Worm (Caenorhabditis elegans) whole organism, young adult: ENCODE data around the gene W07E11.1.

Experiments
- B0019.2 ChIP-seq: fragments of 200-800 bp; sonication (Bioruptor generic); conservative IDR thresholded peaks from 2 replicates; pipeline ENCODE4 v1.3.6; 2022; ENCODE audit warnings: missing genetic modification reagents, missing genetic modification characterization, missing compliant biosample characterization
- F10E7.11 ChIP-seq: sonication (generic microtip); optimal IDR thresholded peaks from 2 replicates; lab custom pipeline; 2017; ENCODE audit warnings: mild to moderate bottlenecking, missing genetic modification characterization, moderate library complexity, missing compliant biosample characterization
- F33H1.4 ChIP-seq: fragments of 200-800 bp; sonication (Bioruptor generic); IDR thresholded peaks from 2 replicates; pipeline ENCODE4 v1.3.6; 2022; ENCODE audit warnings: missing genetic modification reagents, missing genetic modification characterization, missing compliant biosample characterization
- F39B2.1 ChIP-seq: fragments of 200-800 bp; sonication (Bioruptor generic); IDR thresholded peaks from 2 replicates; pipeline ENCODE4 v1.3.6; 2022; ENCODE audit warnings: missing genetic modification reagents, missing genetic modification characterization, missing compliant biosample characterization
- K11D2.4 ChIP-seq: fragments of 200-800 bp; sonication (Bioruptor generic); IDR thresholded peaks from 2 replicates; pipeline ENCODE4 v1.3.6; 2022; ENCODE audit warnings: missing genetic modification reagents, missing genetic modification characterization, missing compliant biosample characterization
- K12H6.12 ChIP-seq: fragments of 200-800 bp; sonication (Bioruptor generic); optimal IDR thresholded peaks from 2 replicates; lab custom pipeline; 2018; ENCODE audit warnings: mild to moderate bottlenecking, missing genetic modification characterization, missing compliant biosample characterization
- Y56A3A.18 ChIP-seq: fragments of 200-800 bp; sonication (Bioruptor generic); IDR thresholded peaks from 2 replicates; pipeline ENCODE4 v1.3.6; 2022; ENCODE audit warnings: missing genetic modification reagents, missing genetic modification characterization, missing compliant biosample characterization
- Y67H2A.10 ChIP-seq: fragments of 200-800 bp; sonication (Bioruptor generic); conservative IDR thresholded peaks from 2 replicates; pipeline ENCODE4 v1.3.6; 2022; ENCODE audit warnings: missing genetic modification reagents, missing genetic modification characterization, missing compliant biosample characterization
- Y79H2A.3 ChIP-seq: fragments of 200-800 bp; sonication (Bioruptor generic); conservative IDR thresholded peaks from 2 replicates; pipeline ENCODE4 v1.3.6; 2022; ENCODE audit warnings: missing genetic modification reagents, missing genetic modification characterization, missing compliant biosample characterization
- Y95B8A.8 ChIP-seq: fragments of 200-800 bp; sonication (Bioruptor generic); IDR thresholded peaks from 2 replicates; pipeline ENCODE4 v1.3.6; 2022; ENCODE audit warnings: missing genetic modification reagents, missing genetic modification characterization, missing compliant biosample characterization
- ama-1 ChIP-seq, 3 experiments: fragments of 150-350 bp in 1 of 3; sonication (generic microtip) in 2 of 3; optimal IDR thresholded peaks; 2 replicates each; lab custom pipeline; 2014 to 2018; ENCODE audit warnings: missing biosample characterization in 2 of 3, missing genetic modification characterization in 2 of 3, missing genetic modification reagents in 2 of 3
- attf-3 ChIP-seq: fragments of 200-800 bp; sonication (Bioruptor generic); conservative IDR thresholded peaks from 2 replicates; pipeline ENCODE4 v1.3.6; 2022; ENCODE audit warnings: missing genetic modification reagents, missing genetic modification characterization, missing compliant biosample characterization
- attf-6 ChIP-seq: fragments of 200-800 bp; sonication (Bioruptor generic); IDR thresholded peaks from 2 replicates; pipeline ENCODE4 v1.3.6; 2022; ENCODE audit warnings: missing genetic modification reagents, missing genetic modification characterization, missing compliant biosample characterization
- bed-1 ChIP-seq: fragments of 200-800 bp; sonication (Bioruptor generic); IDR thresholded peaks from 2 replicates; pipeline ENCODE4 v1.3.6; 2022; ENCODE audit warnings: missing genetic modification reagents, missing genetic modification characterization, missing compliant biosample characterization
- bed-2 ChIP-seq: fragments of 200-800 bp; sonication (Bioruptor generic); IDR thresholded peaks from 2 replicates; pipeline ENCODE4 v1.3.6; 2022; ENCODE audit warnings: missing genetic modification reagents, missing genetic modification characterization, missing compliant biosample characterization
- cebp-1 ChIP-seq, 2 experiments: fragments of 200-800 bp in 1 of 2; sonication (Bioruptor generic) in 1 of 2; sonication (generic microtip) in 1 of 2; IDR thresholded peaks in 1 of 2; optimal IDR thresholded peaks in 1 of 2; 2 replicates each; pipeline versions ENCODE4 v1.3.6 to Lab custom; 2017 to 2022; ENCODE audit warnings: missing compliant biosample characterization in 2 of 2, missing genetic modification characterization in 2 of 2, mild to moderate bottlenecking in 1 of 2, missing genetic modification reagents in 1 of 2, moderate library complexity in 1 of 2
- ceh-100 ChIP-seq: fragments of 200-800 bp; sonication (Bioruptor generic); IDR thresholded peaks from 2 replicates; pipeline ENCODE4 v1.3.6; 2022; ENCODE audit warnings: missing genetic modification reagents, missing genetic modification characterization, missing compliant biosample characterization
- ceh-27 ChIP-seq: fragments of 200-800 bp; sonication (Bioruptor generic); optimal IDR thresholded peaks from 2 replicates; lab custom pipeline; 2018; ENCODE audit warnings: mild to moderate bottlenecking, missing genetic modification characterization, moderate library complexity, missing compliant biosample characterization
- ceh-91 ChIP-seq: fragments of 200-800 bp; sonication (Bioruptor generic); IDR thresholded peaks from 2 replicates; pipeline ENCODE4 v1.3.6; 2022; ENCODE audit warnings: missing genetic modification reagents, missing genetic modification characterization, missing compliant biosample characterization
- chd-7 ChIP-seq: sonication (generic microtip); optimal IDR thresholded peaks from 2 replicates; lab custom pipeline; 2016; ENCODE audit warnings: mild to moderate bottlenecking, missing genetic modification characterization, moderate library complexity, missing compliant biosample characterization
- dox-1 ChIP-seq: fragments of 200-800 bp; sonication (Bioruptor generic); IDR thresholded peaks from 2 replicates; pipeline ENCODE4 v1.3.6; 2022; ENCODE audit warnings: missing genetic modification reagents, missing genetic modification characterization, missing compliant biosample characterization
- egl-44 ChIP-seq: fragments of 200-800 bp; sonication (Bioruptor generic); IDR thresholded peaks from 2 replicates; pipeline ENCODE4 v1.3.6; 2022; ENCODE audit warnings: missing genetic modification reagents, missing genetic modification characterization, missing compliant biosample characterization
- egrh-3 ChIP-seq: fragments of 200-800 bp; sonication (Bioruptor generic); IDR thresholded peaks from 2 replicates; pipeline ENCODE4 v1.3.6; 2022; ENCODE audit warnings: missing genetic modification reagents, missing genetic modification characterization, missing compliant biosample characterization
- hlh-26 ChIP-seq: fragments of 200-800 bp; sonication (Bioruptor generic); conservative IDR thresholded peaks from 2 replicates; pipeline ENCODE4 v1.3.6; 2022; ENCODE audit warnings: missing genetic modification reagents, missing genetic modification characterization, missing compliant biosample characterization
- hmg-20 ChIP-seq: fragments of 200-800 bp; sonication (Bioruptor generic); IDR thresholded peaks from 2 replicates; pipeline ENCODE4 v1.3.6; 2022; ENCODE audit warnings: missing genetic modification reagents, missing genetic modification characterization, missing compliant biosample characterization
- hrde-1 ChIP-seq: sonication (generic microtip); optimal IDR thresholded peaks from 2 replicates; lab custom pipeline; 2016; ENCODE audit warnings: missing genetic modification characterization, mild to moderate bottlenecking, missing compliant biosample characterization, moderate library complexity, missing genotype, missing genetic modification reagents, borderline replicate concordance
- lag-1 ChIP-seq: fragments of 200-800 bp; sonication (Bioruptor generic); IDR thresholded peaks from 2 replicates; pipeline ENCODE4 v1.3.6; 2022; ENCODE audit warnings: missing genetic modification reagents, missing genetic modification characterization, missing compliant biosample characterization
- lin-35 ChIP-seq, 3 experiments: fragments of 150-350 bp in 2 of 3; sonication (generic microtip) in 1 of 3; optimal IDR thresholded peaks; 2 replicates each; lab custom pipeline; 2014 to 2018; ENCODE audit warnings: missing biosample characterization in 3 of 3, missing genetic modification characterization in 3 of 3, missing genetic modification reagents in 3 of 3
- lin-54 ChIP-seq: fragments of 200-800 bp; sonication (Bioruptor generic); optimal IDR thresholded peaks from 2 replicates; lab custom pipeline; 2018; ENCODE audit warnings: mild to moderate bottlenecking, missing genetic modification characterization, missing compliant biosample characterization
- lsl-1 ChIP-seq: fragments of 200-800 bp; sonication (Bioruptor generic); optimal IDR thresholded peaks from 2 replicates; lab custom pipeline; 2018; ENCODE audit warnings: mild to moderate bottlenecking, missing genetic modification characterization, moderate library complexity, missing compliant biosample characterization
- madf-10 ChIP-seq: sonication (generic microtip); optimal IDR thresholded peaks from 2 replicates; lab custom pipeline; 2016; ENCODE audit warnings: mild to moderate bottlenecking, missing genetic modification characterization, missing compliant biosample characterization
- mcd-1 ChIP-seq: fragments of 200-800 bp; sonication (Bioruptor generic); IDR thresholded peaks from 2 replicates; pipeline ENCODE4 v1.3.6; 2022; ENCODE audit warnings: missing genetic modification reagents, missing genetic modification characterization, missing compliant biosample characterization
- mel-28 ChIP-seq: sonication (generic microtip); optimal IDR thresholded peaks from 2 replicates; lab custom pipeline; 2016; ENCODE audit warnings: borderline replicate concordance, mild to moderate bottlenecking, missing genetic modification characterization, missing compliant biosample characterization
- mes-4 ChIP-seq: sonication (generic microtip); optimal IDR thresholded peaks from 2 replicates; lab custom pipeline; 2016; ENCODE audit warnings: missing genotype, missing genetic modification characterization, missing compliant biosample characterization
- mxl-1 ChIP-seq: sonication (generic microtip); optimal IDR thresholded peaks from 2 replicates; lab custom pipeline; 2016; ENCODE audit warnings: missing genetic modification characterization, missing compliant biosample characterization
- nfya-2 ChIP-seq: fragments of 200-800 bp; sonication (Bioruptor generic); IDR thresholded peaks from 2 replicates; pipeline ENCODE4 v1.3.6; 2022; ENCODE audit warnings: missing genetic modification reagents, missing genetic modification characterization, missing compliant biosample characterization
- nfyb-1 ChIP-seq: fragments of 200-800 bp; sonication (Bioruptor generic); IDR thresholded peaks from 2 replicates; pipeline ENCODE4 v1.3.6; 2022; ENCODE audit warnings: missing genetic modification reagents, missing genetic modification characterization, missing compliant biosample characterization
- nhr-120 ChIP-seq: fragments of 200-800 bp; sonication (Bioruptor generic); IDR thresholded peaks from 2 replicates; pipeline ENCODE4 v1.3.6; 2022; ENCODE audit warnings: missing genetic modification characterization, missing compliant biosample characterization
- nhr-179 ChIP-seq: sonication (generic microtip); optimal IDR thresholded peaks from 2 replicates; lab custom pipeline; 2016; ENCODE audit warnings: mild to moderate bottlenecking, missing genetic modification characterization, missing compliant biosample characterization
- nhr-80 ChIP-seq: sonication (generic microtip); optimal IDR thresholded peaks from 2 replicates; lab custom pipeline; 2016; ENCODE audit warnings: missing genetic modification characterization, missing compliant biosample characterization
- rcor-1 ChIP-seq: fragments of 200-800 bp; sonication (Bioruptor generic); IDR thresholded peaks from 2 replicates; pipeline ENCODE4 v1.3.6; 2022; ENCODE audit warnings: missing genetic modification reagents, missing genetic modification characterization, missing compliant biosample characterization
- rec-8 ChIP-seq, 2 experiments: sonication (generic microtip); optimal IDR thresholded peaks; 2 replicates each; lab custom pipeline; 2016; ENCODE audit warnings: mild to moderate bottlenecking in 2 of 2, missing genetic modification characterization in 2 of 2, missing genetic modification reagents in 2 of 2, missing genotype in 2 of 2, missing biosample characterization in 1 of 2, missing compliant biosample characterization in 1 of 2, moderate library complexity in 1 of 2
- sdz-38 ChIP-seq: sonication (generic microtip); optimal IDR thresholded peaks from 2 replicates; lab custom pipeline; 2016; ENCODE audit warnings: missing genotype, missing genetic modification characterization, missing compliant biosample characterization
- snpc-1.1 ChIP-seq: sonication (generic microtip); optimal IDR thresholded peaks from 2 replicates; lab custom pipeline; 2017; ENCODE audit warnings: missing genetic modification characterization, mild to moderate bottlenecking, missing compliant biosample characterization, antibody characterized with exemption, moderate library complexity, missing genotype, missing genetic modification reagents; ENCODE audit not compliant: insufficient read depth
- sptf-2 ChIP-seq: fragments of 200-800 bp; sonication (Bioruptor generic); optimal IDR thresholded peaks from 2 replicates; lab custom pipeline; 2018; ENCODE audit warnings: mild to moderate bottlenecking, missing genetic modification characterization, missing compliant biosample characterization
- tbp1 ChIP-seq: fragments of 200-800 bp; sonication (Bioruptor generic); optimal IDR thresholded peaks from 2 replicates; lab custom pipeline; 2018; ENCODE audit warnings: mild to moderate bottlenecking, missing genetic modification characterization, missing compliant biosample characterization
- ztf-18 ChIP-seq: sonication (generic microtip); optimal IDR thresholded peaks from 2 replicates; lab custom pipeline; 2016; ENCODE audit warnings: missing genotype, mild to moderate bottlenecking, missing genetic modification characterization, missing compliant biosample characterization
- ztf-3 ChIP-seq: fragments of 200-800 bp; sonication (Bioruptor generic); optimal IDR thresholded peaks from 2 replicates; lab custom pipeline; 2018; ENCODE audit warnings: mild to moderate bottlenecking, missing genetic modification characterization, missing compliant biosample characterization

The W07E11.1 gene

DNA sequence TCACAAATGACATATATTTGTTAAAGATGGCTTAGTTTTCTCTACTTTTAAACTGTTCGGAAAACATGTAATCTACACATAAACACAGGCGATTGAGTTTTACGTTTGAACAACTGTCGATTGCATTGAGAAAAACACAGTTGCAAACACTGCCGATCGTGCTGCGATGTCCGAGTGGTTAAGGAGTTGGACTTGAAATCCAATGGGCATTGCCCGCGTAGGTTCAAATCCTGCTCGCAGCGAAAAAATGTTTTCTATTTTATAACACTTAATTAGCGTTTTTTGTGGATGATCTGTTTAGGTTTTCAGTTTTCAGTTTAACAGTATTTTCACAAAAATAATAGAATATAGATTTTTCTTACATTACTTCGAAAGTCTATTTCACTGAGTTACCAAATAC, 39.9 kb downstream of the W07E11.1 start (continued):
- TF ChIP-seq nhr-120 (GFP tag; lab: Robert Waterston, UW) (no peak), hrde-1 (no peak), nfyb-1 (GFP tag; lab: Robert Waterston, UW) (no peak; the same call in 1 of the 2 replicates), Y67H2A.10 (GFP tag; lab: Robert Waterston, UW) (no peak), lin-54 (no peak), madf-10 (tag; lab: Kevin White, UChicago) (peak; percentile 45), F39B2.1 (GFP tag; lab: Robert Waterston, UW) (no peak), ceh-100 (0 out of 2 replicates have a peak, but pooled peaks have one; percentile 30), ztf-3 (GFP tag; lab: Kevin White, UChicago) (no peak), hmg-20 (GFP tag; lab: Robert Waterston, UW) (no peak), F33H1.4 (GFP tag; lab: Robert Waterston, UW) (no peak), bed-2 (GFP tag; lab: Robert Waterston, UW) (no peak), chd-7 (tag; lab: Kevin White, UChicago) (no peak), mes-4 (peak; percentile 12), Y56A3A.18 (0 out of 2 replicates have a peak, but pooled peaks have one; percentile 52), nfya-2 (GFP tag; lab: Robert Waterston, UW) (no peak), Y79H2A.3 (no peak), lsl-1 (GFP tag; lab: Kevin White, UChicago) (no peak), K12H6.12 (tag; lab: Kevin White, UChicago) (no peak), attf-6 (GFP tag; lab: Robert Waterston, UW) (no peak), lin-35 (GFP tag; optimal IDR thresholded peaks at IDR 0.05; lab: Kevin White, UChicago) (no peak), F10E7.11 (tag; lab: Kevin White, UChicago) (no peak), ztf-18 (tag; lab: Kevin White, UChicago) (peak; percentile 42), egrh-3 (GFP tag; lab: Robert Waterston, UW) (no peak), snpc-1.1 (no peak), Y95B8A.8 (GFP tag; lab: Robert Waterston, UW) (no peak), cebp-1 (GFP tag; IDR thresholded peaks at IDR 0.05; lab: Robert Waterston, UW) (no peak), cebp-1 (tag; optimal IDR thresholded peaks at IDR 0.05; lab: Kevin White, UChicago) (no peak), hlh-26 (GFP tag; lab: Robert Waterston, UW) (no peak), nhr-179 (tag; lab: Kevin White, UChicago) (no peak), tbp1 (GFP tag; lab: Kevin White, UChicago) (peak; percentile 88), ceh-27 (GFP tag; lab: Kevin White, UChicago) (peak; percentile 12), attf-3 (GFP tag; lab: Robert Waterston, UW) (no peak), mcd-1 (GFP tag; lab: Robert Waterston, UW) (no peak), dox-1 (no peak), B0019.2 (GFP tag; lab: Robert Waterston, UW) (no peak), rcor-1 (GFP tag; lab: Robert Waterston, UW) (0 out of 2 replicates have a peak, but pooled peaks have one; percentile 33), lag-1 (no peak), sptf-2 (no peak), bed-1 (GFP tag; lab: Robert Waterston, UW) (no peak), mel-28 (tag; lab: Kevin White, UChicago) (no peak), rec-8 (tag; optimal IDR thresholded peaks at IDR 0.05; lab: Kevin White, UChicago) (peak; percentile 50 to 53), nhr-80 (tag; lab: Kevin White, UChicago) (no peak), ama-1 (optimal IDR thresholded peaks at IDR 0.05; lab: Kevin White, UChicago) (no peak), ama-1 (GFP tag; optimal IDR thresholded peaks at IDR 0.05; lab: Kevin White, UChicago) (peak; percentile 3 to 57), egl-44 (GFP tag; lab: Robert Waterston, UW) (no peak), K11D2.4 (no peak), ceh-91 (GFP tag; lab: Robert Waterston, UW) (no peak), mxl-1 (tag; lab: Kevin White, UChicago) (peak; percentile 63), sdz-38 (no peak)
